Worm (Caenorhabditis elegans): Measurements from ENCODE around the gene klp-6.
A peak's percentile ranks its signal among the peaks of the same experiment; 100 is the strongest.

Gene klp-6

ce11 chrIII:5078062-5078461, 47.3 kb downstream of the klp-6 start:
- TF ChIP-seq nhr-71 (tag; optimal IDR thresholded peaks at IDR 0.05) (peak; percentile 94), ceh-8 (GFP tag; optimal IDR thresholded peaks at IDR 0.05) (no peak), tlp-1 (tag; optimal IDR thresholded peaks at IDR 0.05) (no peak), nhr-20 (tag; optimal IDR thresholded peaks at IDR 0.05) (peak; percentile 96), ceh-63 (GFP tag; optimal IDR thresholded peaks at IDR 0.05) (no peak), irx-1 (tag; optimal IDR thresholded peaks at IDR 0.05) (peak; percentile 41), hlh-4 (tag; optimal IDR thresholded peaks at IDR 0.05) (no peak), elt-2 (tag; optimal IDR thresholded peaks at IDR 0.05) (peak; percentile 86), hlh-17 (GFP tag; optimal IDR thresholded peaks at IDR 0.05; ENCODE audit: borderline replicate concordance) (no peak), snu-23 (GFP tag; optimal IDR thresholded peaks at IDR 0.05) (peak; percentile 87), ceh-88 (GFP tag; IDR thresholded peaks at IDR 0.05) (no peak), nhr-12 (tag; optimal IDR thresholded peaks at IDR 0.05) (no peak), ets-5 (GFP tag; IDR thresholded peaks at IDR 0.05) (no peak), grh-1 (GFP tag; IDR thresholded peaks at IDR 0.05) (peak; percentile 42; the same call in 1 of the 2 replicates), skn-1 (tag; optimal IDR thresholded peaks at IDR 0.05) (peak; percentile 90), isw-1 (GFP tag; IDR thresholded peaks at IDR 0.05) (no peak), tbx-2 (tag; optimal IDR thresholded peaks at IDR 0.05) (peak; percentile 86), efl-1 (optimal IDR thresholded peaks at IDR 0.05) (peak; percentile 9 to 38), efl-1 (GFP tag; optimal IDR thresholded peaks at IDR 0.05 in 1 of 2) (peak; percentile 27 to 91), nhr-90 (tag; optimal IDR thresholded peaks at IDR 0.05; ENCODE audit: poor library complexity) (peak; percentile 90), aha-1 (tag; optimal IDR thresholded peaks at IDR 0.05) (no peak), lin-13 (GFP tag; optimal IDR thresholded peaks at IDR 0.05) (no peak), Y116A8C.19 (tag; optimal IDR thresholded peaks at IDR 0.05; ENCODE audit: borderline replicate concordance) (no peak), mdl-1 (tag; optimal IDR thresholded peaks at IDR 0.05) (peak in 1 of 2 experiments; percentile 97), pqm-1 (tag; optimal IDR thresholded peaks at IDR 0.05) (no peak), unc-30 (tag; optimal IDR thresholded peaks at IDR 0.05) (no peak), xbp-1 (tag; optimal IDR thresholded peaks at IDR 0.05) (peak; percentile 23), lin-39 (tag; optimal IDR thresholded peaks at IDR 0.05) (no peak), unc-130 (tag; optimal IDR thresholded peaks at IDR 0.05) (peak; percentile 90), sup-37 (GFP tag; optimal IDR thresholded peaks at IDR 0.05) (no peak), aly-2 (tag; optimal IDR thresholded peaks at IDR 0.05) (no peak), sox-4 (tag; optimal IDR thresholded peaks at IDR 0.05) (no peak), pax-3 (tag; optimal IDR thresholded peaks at IDR 0.05) (no peak), snpc-4 (tag; optimal IDR thresholded peaks at IDR 0.05) (peak; percentile 53), ztf-4 (tag; optimal IDR thresholded peaks at IDR 0.05) (peak; percentile 25), unc-86 (tag; optimal IDR thresholded peaks at IDR 0.05) (no peak), nhr-19 (GFP tag; conservative IDR thresholded peaks at IDR 0.05) (peak; percentile 97), ces-1 (GFP tag; optimal IDR thresholded peaks at IDR 0.05) (no peak), nhr-237 (tag; optimal IDR thresholded peaks at IDR 0.05) (no peak), sptf-1 (tag; optimal IDR thresholded peaks at IDR 0.05) (no peak), rnt-1 (tag; optimal IDR thresholded peaks at IDR 0.05) (peak; percentile 60), nhr-85 (tag) (peak; percentile 90), alr-1 (tag; optimal IDR thresholded peaks at IDR 0.05; ENCODE audit: borderline replicate concordance) (no peak), nhr-28 (tag; optimal IDR thresholded peaks at IDR 0.05) (no peak), zag-1 (tag; optimal IDR thresholded peaks at IDR 0.05) (no peak), elt-3 (tag; optimal IDR thresholded peaks at IDR 0.05) (peak in 3 of 6 experiments; percentile 18 to 95 (median 72)), C34B4.2 (tag; optimal IDR thresholded peaks at IDR 0.05) (no peak), C16A3.4 (tag; optimal IDR thresholded peaks at IDR 0.05) (peak; percentile 68), blmp-1 (tag; optimal IDR thresholded peaks at IDR 0.05) (peak; percentile 44), dsc-1 (tag; optimal IDR thresholded peaks at IDR 0.05) (no peak), egl-13 (tag; optimal IDR thresholded peaks at IDR 0.05) (no peak), vab-15 (tag; optimal IDR thresholded peaks at IDR 0.05) (no peak), lin-35 (GFP tag; optimal IDR thresholded peaks at IDR 0.05) (peak; percentile 3 to 83), nhr-76 (tag; optimal IDR thresholded peaks at IDR 0.05) (no peak)
